Worm (Caenorhabditis elegans): ENCODE measurements around the gene R01B10.3.

The R01B10.3 gene

DNA sequence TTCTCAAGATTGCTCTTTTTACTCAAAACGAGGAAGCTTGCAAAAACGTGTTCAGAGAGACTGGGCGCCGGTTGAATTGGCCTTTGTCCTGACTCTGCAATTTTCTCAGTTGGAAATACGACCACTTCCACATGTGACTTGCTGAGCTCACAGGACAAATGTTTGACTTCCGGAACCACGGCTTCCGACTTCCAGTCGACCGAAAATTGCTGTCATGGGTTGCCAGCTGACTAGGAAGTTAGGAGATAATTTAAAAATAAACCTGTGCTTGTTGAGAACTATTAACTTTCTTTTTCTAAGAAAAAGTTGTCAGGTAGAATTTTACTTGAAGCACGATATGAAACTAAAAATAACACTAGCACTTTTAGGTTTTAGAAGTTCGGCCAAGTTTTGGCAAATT is 13.3 kb downstream of the R01B10.3 start:
- TF ChIP-seq ama-1 (optimal IDR thresholded peaks at IDR 0.05): no peak
- no peak for TF ChIP-seq flt-1 (GFP tag; IDR thresholded peaks at IDR 0.05)
- no peak for TF ChIP-seq B0310.2 (tag; optimal IDR thresholded peaks at IDR 0.05)
- TF ChIP-seq hmg-4 (GFP tag; optimal IDR thresholded peaks at IDR 0.05): no peak

DNA sequence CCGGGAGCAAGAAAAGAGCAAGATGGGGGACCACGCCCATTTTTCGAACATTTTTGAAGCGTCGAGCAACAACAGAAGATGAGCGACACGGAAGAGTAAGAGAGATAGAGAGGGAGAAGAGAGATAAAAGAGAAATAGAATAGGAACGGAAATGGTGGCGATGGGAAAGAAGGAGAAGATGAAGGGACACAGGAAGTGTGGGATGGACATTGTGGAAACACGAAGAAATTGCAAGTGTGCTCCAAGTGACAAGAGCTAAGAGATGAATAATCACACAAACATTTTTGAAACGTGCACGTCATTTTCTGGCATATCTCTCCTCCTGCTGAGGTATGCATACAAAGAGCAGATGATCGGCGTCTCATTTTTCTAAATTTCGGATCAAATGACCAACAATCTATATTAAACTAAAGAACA is 14.4 kb downstream of the R01B10.3 start:
- TF ChIP-seq hmg-4 (GFP tag; optimal IDR thresholded peaks at IDR 0.05) (no peak), hnd-1 (tag; optimal IDR thresholded peaks at IDR 0.05) (no peak), tbx-11 (GFP tag; IDR thresholded peaks at IDR 0.05) (no peak), tbx-37 (GFP tag; conservative IDR thresholded peaks at IDR 0.05) (no peak), F13C5.2 (tag; optimal IDR thresholded peaks at IDR 0.05) (no peak), scrt-1 (GFP tag; IDR thresholded peaks at IDR 0.05) (no peak), hmbx-1 (tag; optimal IDR thresholded peaks at IDR 0.05) (no peak), tra-4 (tag; optimal IDR thresholded peaks at IDR 0.05) (no peak), sea-1 (GFP tag; conservative IDR thresholded peaks at IDR 0.05) (no peak), ceh-36 (tag; optimal IDR thresholded peaks at IDR 0.05) (no peak), aly-1 (tag; optimal IDR thresholded peaks at IDR 0.05) (no peak), B0310.2 (tag; optimal IDR thresholded peaks at IDR 0.05) (no peak), ets-7 (tag; optimal IDR thresholded peaks at IDR 0.05) (no peak), ceh-13 (GFP tag; optimal IDR thresholded peaks at IDR 0.05) (no peak), ama-1 (optimal IDR thresholded peaks at IDR 0.05) (no peak), flt-1 (GFP tag; IDR thresholded peaks at IDR 0.05) (no peak), pes-1 (GFP tag; IDR thresholded peaks at IDR 0.05) (no peak)

DNA sequence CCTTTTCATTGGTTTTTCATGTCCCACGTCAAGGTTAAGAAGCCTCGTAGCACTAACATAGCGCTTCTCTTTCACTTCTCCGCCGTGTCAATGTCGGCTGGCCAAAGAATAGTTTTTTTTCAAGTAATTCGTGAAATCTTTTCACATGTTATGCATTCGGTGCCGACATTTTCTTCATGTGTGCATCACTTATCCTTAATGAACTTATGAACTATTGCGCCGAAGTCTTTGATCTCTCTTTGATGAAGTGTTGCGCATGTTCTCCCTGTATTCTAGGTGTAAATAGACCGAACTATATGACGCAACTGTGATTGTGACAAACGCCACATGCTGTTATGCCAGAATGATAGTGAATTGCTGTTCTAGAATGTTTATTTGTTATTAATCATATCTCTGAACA is 22.9 kb downstream of the R01B10.3 start:
- TF ChIP-seq tra-4 (tag; optimal IDR thresholded peaks at IDR 0.05) (no peak), ets-7 (tag; optimal IDR thresholded peaks at IDR 0.05) (no peak), scrt-1 (GFP tag; IDR thresholded peaks at IDR 0.05) (no peak)

DNA sequence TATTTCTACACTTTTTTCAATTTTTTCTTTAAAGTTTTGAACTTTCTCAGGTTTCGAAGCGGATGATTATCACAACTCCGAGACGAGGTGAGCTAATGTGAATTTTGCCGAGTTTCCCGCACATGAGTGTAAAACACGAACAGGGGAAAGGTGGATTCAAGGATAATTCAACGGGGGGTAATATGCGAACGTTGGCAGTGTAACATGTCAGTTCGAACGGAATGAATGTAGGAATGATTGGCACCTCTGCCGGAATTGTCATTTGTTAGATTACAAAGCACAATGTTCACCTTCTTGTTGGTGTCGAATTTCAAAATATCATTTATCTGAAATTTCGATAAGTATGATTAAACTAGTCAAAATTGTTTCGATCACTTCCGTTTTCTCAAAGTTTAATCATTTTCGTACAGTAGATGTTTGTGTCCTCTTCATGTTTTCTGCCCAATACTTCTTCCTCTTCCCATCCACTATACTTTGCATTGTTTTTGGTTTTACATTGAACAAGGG is 25.9 kb downstream of the R01B10.3 start, which contains the start of gene picc-1:
Gene picc-1, plus strand, starts transcription at position 51 of the 507 bp plus-strand sequence.
- no peak for TF ChIP-seq F13C5.2 (tag; optimal IDR thresholded peaks at IDR 0.05)
- TF ChIP-seq tbx-37 (GFP tag; conservative IDR thresholded peaks at IDR 0.05): no peak
- no peak for TF ChIP-seq flt-1 (GFP tag; IDR thresholded peaks at IDR 0.05)
- TF ChIP-seq ama-1 (optimal IDR thresholded peaks at IDR 0.05): no peak
- TF ChIP-seq scrt-1 (GFP tag; IDR thresholded peaks at IDR 0.05): no peak
- TF ChIP-seq pes-1 (GFP tag; IDR thresholded peaks at IDR 0.05): no peak
- TF ChIP-seq hmg-4 (GFP tag; optimal IDR thresholded peaks at IDR 0.05): no peak
- TF ChIP-seq tbx-11 (GFP tag; IDR thresholded peaks at IDR 0.05): no peak
- no peak for TF ChIP-seq aly-1 (tag; optimal IDR thresholded peaks at IDR 0.05)
- TF ChIP-seq hnd-1 (tag; optimal IDR thresholded peaks at IDR 0.05): no peak

DNA sequence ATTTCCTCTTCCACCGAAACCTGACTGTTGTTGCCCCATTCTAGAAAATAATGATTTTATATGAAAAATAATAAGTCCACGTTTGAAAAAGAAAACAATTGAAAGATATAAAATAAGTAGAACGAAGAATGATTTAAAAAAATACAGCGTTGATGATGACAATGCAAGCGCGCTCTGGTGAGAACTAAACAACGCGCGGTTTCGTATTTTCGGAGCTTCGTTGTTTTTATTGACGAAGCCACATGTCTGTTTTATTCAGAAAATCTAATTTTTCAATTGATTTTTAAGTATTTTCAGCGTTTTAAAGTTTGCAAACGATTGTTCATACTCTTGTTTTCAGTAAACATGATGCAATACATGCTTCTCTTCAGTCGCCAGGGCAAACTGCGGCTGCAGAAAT is 27.3 kb downstream of the R01B10.3 start, which contains the start of the genes rpt-2 and aps-1:
Gene rpt-2, minus strand, starts transcription at position 40 of the 400 bp plus-strand sequence.
Gene aps-1, plus strand, starts transcription at position 341 of the 400 bp plus-strand sequence.
- peak; percentile 48 for TF ChIP-seq F13C5.2 (tag; optimal IDR thresholded peaks at IDR 0.05)
- TF ChIP-seq tbx-37 (GFP tag; conservative IDR thresholded peaks at IDR 0.05): no peak
- TF ChIP-seq B0310.2 (tag; optimal IDR thresholded peaks at IDR 0.05): no peak
- TF ChIP-seq tbx-11 (GFP tag; IDR thresholded peaks at IDR 0.05): no peak
- TF ChIP-seq aly-1 (tag; optimal IDR thresholded peaks at IDR 0.05): no peak
- no peak for TF ChIP-seq flt-1 (GFP tag; IDR thresholded peaks at IDR 0.05)
- TF ChIP-seq tra-4 (tag; optimal IDR thresholded peaks at IDR 0.05): no peak

DNA sequence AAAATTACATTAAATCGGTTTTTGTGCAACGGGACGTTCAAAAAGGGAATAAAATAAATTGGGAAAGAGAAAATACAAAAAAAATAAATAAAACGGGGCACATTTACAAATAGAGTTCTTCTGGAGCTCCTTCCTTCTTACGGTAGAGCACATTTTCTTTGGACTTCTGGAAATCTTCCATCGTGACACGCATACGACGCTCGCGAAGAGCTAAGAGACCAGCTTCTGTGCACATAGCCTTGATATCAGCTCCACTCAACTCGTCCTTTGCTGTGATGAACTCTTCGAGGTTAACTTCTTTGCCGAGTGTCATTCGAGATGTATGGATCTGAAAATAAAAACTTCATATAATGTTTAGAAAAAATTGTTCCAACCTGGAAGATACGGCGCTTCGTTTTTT is 28.8 kb downstream of the R01B10.3 start:
- TF ChIP-seq ceh-13 (GFP tag; optimal IDR thresholded peaks at IDR 0.05) (no peak), F13C5.2 (tag; optimal IDR thresholded peaks at IDR 0.05) (no peak), hmbx-1 (tag; optimal IDR thresholded peaks at IDR 0.05) (no peak)

DNA sequence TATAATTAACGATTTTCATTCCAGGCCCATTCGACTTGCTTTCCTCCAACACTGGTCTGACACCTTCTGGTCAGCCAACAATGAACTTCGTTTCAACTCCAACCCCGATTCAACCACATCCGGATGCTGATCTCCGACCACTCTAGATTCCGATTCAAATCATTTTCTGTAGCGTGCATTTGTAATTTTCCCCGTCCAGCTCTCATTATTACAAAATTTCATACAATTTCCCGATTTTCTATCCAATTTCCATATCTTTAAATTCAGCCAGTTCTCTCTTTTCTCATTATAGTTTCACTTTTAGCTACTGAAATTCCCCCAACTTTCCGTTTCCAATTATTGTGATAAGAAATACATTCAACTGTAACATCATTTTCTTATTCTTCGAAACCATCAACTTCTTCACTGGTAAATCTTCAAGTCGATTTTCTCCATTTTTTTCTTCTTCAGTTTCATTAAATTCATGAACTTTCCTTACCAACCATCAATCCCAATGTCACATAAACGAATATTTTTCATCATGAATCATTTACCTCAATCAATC is 29.3 kb downstream of the R01B10.3 start:
- no peak for TF ChIP-seq ceh-36 (tag; optimal IDR thresholded peaks at IDR 0.05)
- no peak for TF ChIP-seq aly-1 (tag; optimal IDR thresholded peaks at IDR 0.05)
- TF ChIP-seq ets-7 (tag; optimal IDR thresholded peaks at IDR 0.05): no peak
- no peak for TF ChIP-seq scrt-1 (GFP tag; IDR thresholded peaks at IDR 0.05)
- no peak for TF ChIP-seq flt-1 (GFP tag; IDR thresholded peaks at IDR 0.05)
- TF ChIP-seq sea-1 (GFP tag; conservative IDR thresholded peaks at IDR 0.05): no peak
- TF ChIP-seq F13C5.2 (tag; optimal IDR thresholded peaks at IDR 0.05): no peak
- no peak for TF ChIP-seq hnd-1 (tag; optimal IDR thresholded peaks at IDR 0.05)
- TF ChIP-seq tra-4 (tag; optimal IDR thresholded peaks at IDR 0.05): no peak
- no peak for TF ChIP-seq ama-1 (optimal IDR thresholded peaks at IDR 0.05)
- TF ChIP-seq hmg-4 (GFP tag; optimal IDR thresholded peaks at IDR 0.05): no peak
- no peak for TF ChIP-seq B0310.2 (tag; optimal IDR thresholded peaks at IDR 0.05)
- no peak for TF ChIP-seq hmbx-1 (tag; optimal IDR thresholded peaks at IDR 0.05)

DNA sequence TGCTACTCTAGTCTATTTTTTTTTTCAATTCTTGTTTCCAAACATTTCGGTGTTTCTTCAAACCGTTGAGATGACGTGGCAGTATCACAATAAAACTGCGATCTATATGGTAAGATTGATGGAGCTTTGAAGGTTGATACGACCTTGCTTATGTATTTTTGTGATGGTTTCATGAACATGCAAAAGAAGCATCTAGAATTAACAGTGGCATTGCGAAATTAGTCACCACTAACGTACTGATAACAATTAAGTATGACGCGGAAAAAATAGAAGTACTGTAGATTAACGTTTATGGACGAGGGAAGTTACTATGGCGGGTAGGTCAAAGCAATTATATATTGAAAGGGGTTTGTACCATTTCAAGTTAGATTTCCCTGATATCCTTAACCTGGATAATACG is 32.5 kb downstream of the R01B10.3 start:
- TF ChIP-seq F13C5.2 (tag; optimal IDR thresholded peaks at IDR 0.05) (no peak), hmbx-1 (tag; optimal IDR thresholded peaks at IDR 0.05) (no peak), ama-1 (optimal IDR thresholded peaks at IDR 0.05) (no peak), hnd-1 (tag; optimal IDR thresholded peaks at IDR 0.05) (no peak), pes-1 (GFP tag; IDR thresholded peaks at IDR 0.05) (no peak), sea-1 (GFP tag; conservative IDR thresholded peaks at IDR 0.05) (no peak), ceh-36 (tag; optimal IDR thresholded peaks at IDR 0.05) (no peak), tbx-37 (GFP tag; conservative IDR thresholded peaks at IDR 0.05) (no peak), hmg-4 (GFP tag; optimal IDR thresholded peaks at IDR 0.05) (no peak), flt-1 (GFP tag; IDR thresholded peaks at IDR 0.05) (no peak), tbx-11 (GFP tag; IDR thresholded peaks at IDR 0.05) (no peak), tra-4 (tag; optimal IDR thresholded peaks at IDR 0.05) (no peak), ets-7 (tag; optimal IDR thresholded peaks at IDR 0.05) (no peak), scrt-1 (GFP tag; IDR thresholded peaks at IDR 0.05) (no peak), ceh-13 (GFP tag; optimal IDR thresholded peaks at IDR 0.05) (no peak), B0310.2 (tag; optimal IDR thresholded peaks at IDR 0.05) (no peak), aly-1 (tag; optimal IDR thresholded peaks at IDR 0.05) (no peak)
